Worm (Caenorhabditis elegans): ENCODE results near the gene C25F9.14.

DNA sequence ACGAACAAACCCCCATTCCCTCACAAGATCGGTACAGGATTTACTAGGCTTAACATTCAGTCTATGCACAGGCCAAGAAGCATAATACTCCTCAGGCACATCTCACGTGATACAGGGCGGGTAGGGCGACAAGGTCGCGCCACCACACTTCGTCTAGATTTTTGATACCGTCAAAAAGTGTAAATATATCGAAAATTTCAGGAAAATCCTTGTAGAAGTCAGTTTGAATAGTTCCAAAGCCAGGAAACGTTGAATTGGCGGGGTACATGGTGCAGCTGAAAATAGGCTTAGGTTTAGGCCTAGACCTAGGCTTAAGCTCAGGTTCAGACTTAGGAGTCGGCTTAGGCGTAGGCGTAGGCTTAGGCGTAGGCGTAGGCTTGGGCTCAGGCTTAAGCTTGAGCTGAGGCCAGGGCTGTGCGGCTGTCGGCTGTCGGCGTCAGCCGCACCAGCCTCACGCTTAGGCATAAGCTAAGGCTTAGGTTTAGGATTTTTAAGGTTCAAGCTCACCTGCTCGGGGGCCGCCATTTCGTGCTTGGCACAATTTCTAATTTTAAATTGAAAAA lies 5.9 kb upstream of the C25F9.14 start:
- no peak for TF ChIP-seq nhr-12 (tag; optimal IDR thresholded peaks at IDR 0.05)
- no peak for TF ChIP-seq nhr-237 (tag; optimal IDR thresholded peaks at IDR 0.05)
